Fruit fly (Drosophila melanogaster) whole organism, embryonic: Measurements from ENCODE around the gene Snapin.

Experiments used
- CG10979 ChIP-seq: fragments of 200-800 bp; sonication (Bioruptor generic); optimal IDR thresholded peaks from 2 replicates; lab custom pipeline; 2018; ENCODE audit warnings: missing biosample characterization, mild to moderate bottlenecking, missing genetic modification characterization, moderate library complexity
- CG11093 ChIP-seq: fragments of 200-800 bp; sonication (Bioruptor generic); IDR thresholded peaks from 3 replicates; pipeline ENCODE4 v1.3.6; 2022; ENCODE audit warnings: missing biosample characterization, missing genetic modification characterization
- CG11504 ChIP-seq: fragments of 200-800 bp; sonication (Bioruptor generic); optimal IDR thresholded peaks from 3 replicates; lab custom pipeline; 2019; ENCODE audit warnings: missing biosample characterization, mild to moderate bottlenecking, missing genetic modification characterization, moderate library complexity
- CG12236 ChIP-seq: fragments of 200-800 bp; sonication (Bioruptor generic); optimal IDR thresholded peaks from 2 replicates; lab custom pipeline; 2016; ENCODE audit warnings: missing biosample characterization, missing genetic modification characterization
- CG14860 ChIP-seq: fragments of 200-800 bp; sonication (Bioruptor generic); IDR thresholded peaks from 3 replicates; pipeline ENCODE4 v1.3.6; 2022; ENCODE audit warnings: missing biosample characterization, missing genetic modification characterization; ENCODE audit not compliant: partially characterized antibody
- CG17568 ChIP-seq: fragments of 200-800 bp; sonication (Bioruptor generic); optimal IDR thresholded peaks from 2 replicates; lab custom pipeline; 2018; ENCODE audit warnings: missing biosample characterization, mild to moderate bottlenecking, missing genetic modification characterization, moderate library complexity
- CG18262 ChIP-seq: fragments of 200-800 bp; optimal IDR thresholded peaks from 3 replicates; lab custom pipeline; 2019; ENCODE audit warnings: missing biosample characterization, mild to moderate bottlenecking, missing genetic modification characterization, moderate library complexity
- CG2120 ChIP-seq: fragments of 200-800 bp; sonication (Bioruptor generic); optimal IDR thresholded peaks from 3 replicates; lab custom pipeline; 2016; ENCODE audit warnings: missing biosample characterization, missing genetic modification characterization
- CG2712 ChIP-seq: fragments of 200-800 bp; optimal IDR thresholded peaks from 3 replicates; lab custom pipeline; 2019; ENCODE audit warnings: missing biosample characterization, mild to moderate bottlenecking, missing genetic modification characterization, moderate library complexity
- CG3065 ChIP-seq: fragments of 200-800 bp; sonication (Bioruptor generic); optimal IDR thresholded peaks from 2 replicates; lab custom pipeline; 2016; ENCODE audit warnings: missing biosample characterization, missing genetic modification characterization
- CG3995 ChIP-seq: fragments of 200-800 bp; sonication (Bioruptor generic); optimal IDR thresholded peaks from 3 replicates; lab custom pipeline; 2016; ENCODE audit warnings: missing biosample characterization, missing genetic modification characterization
- CG6813 ChIP-seq: fragments of 200-800 bp; sonication (Bioruptor generic); optimal IDR thresholded peaks from 2 replicates; lab custom pipeline; 2017; ENCODE audit warnings: missing biosample characterization, missing genetic modification characterization, mild to moderate bottlenecking, moderate library complexity, missing genetic modification reagents
- CG7556 ChIP-seq: fragments of 200-800 bp; sonication (Bioruptor generic); optimal IDR thresholded peaks from 2 replicates; lab custom pipeline; 2017; ENCODE audit warnings: missing biosample characterization, mild to moderate bottlenecking, missing genetic modification characterization
- Deaf1 ChIP-seq: fragments of 200-800 bp; optimal IDR thresholded peaks from 3 replicates; lab custom pipeline; 2019; ENCODE audit warnings: missing biosample characterization, mild to moderate bottlenecking, missing genetic modification characterization, moderate library complexity
- Fer3 ChIP-seq: fragments of 200-800 bp; sonication (Bioruptor generic); optimal IDR thresholded peaks from 2 replicates; lab custom pipeline; 2018; ENCODE audit warnings: missing biosample characterization, mild to moderate bottlenecking, missing genetic modification characterization, moderate library complexity
- Gsc ChIP-seq: fragments of 200-800 bp; sonication (Bioruptor generic); IDR thresholded peaks from 2 replicates; pipeline ENCODE4 v1.3.6; 2022; ENCODE audit warnings: missing biosample characterization, missing genetic modification characterization
- H15 ChIP-seq: fragments of 200-800 bp; sonication (Bioruptor generic); IDR thresholded peaks from 3 replicates; pipeline ENCODE4 v1.3.6; 2022; ENCODE audit warnings: missing biosample characterization, missing genetic modification characterization
- HLH3B ChIP-seq: fragments of 200-800 bp; sonication (Bioruptor generic); IDR thresholded peaks from 2 replicates; pipeline ENCODE4 v1.3.6; 2022; ENCODE audit warnings: missing biosample characterization, missing genetic modification characterization
- Hmx ChIP-seq: fragments of 200-800 bp; sonication (Bioruptor generic); optimal IDR thresholded peaks from 2 replicates; lab custom pipeline; 2016; ENCODE audit warnings: missing biosample characterization, missing genetic modification characterization
- Hr3 ChIP-seq: fragments of 200-800 bp; sonication (Bioruptor generic); optimal IDR thresholded peaks from 3 replicates; lab custom pipeline; 2016; ENCODE audit warnings: missing biosample characterization, missing genetic modification characterization
- Hr78 ChIP-seq, 2 experiments: fragments of 200-800 bp in 1 of 2; fragments of >200 bp in 1 of 2; sonication (Bioruptor generic) in 1 of 2; optimal IDR thresholded peaks; 2 replicates each; lab custom pipeline; 2017 to 2019; ENCODE audit warnings: missing biosample characterization in 2 of 2, missing genetic modification characterization in 2 of 2, mild to moderate bottlenecking in 1 of 2, moderate library complexity in 1 of 2
- Opbp ChIP-seq: fragments of 200-800 bp; sonication (Bioruptor generic); IDR thresholded peaks from 3 replicates; pipeline ENCODE4 v1.3.6; 2022; ENCODE audit warnings: missing biosample characterization, missing genetic modification characterization; ENCODE audit not compliant: partially characterized antibody
- Optix ChIP-seq: fragments of 200-800 bp; sonication (Bioruptor generic); IDR thresholded peaks from 3 replicates; pipeline ENCODE4 v1.3.6; 2022; ENCODE audit warnings: missing biosample characterization, missing genetic modification characterization
- Pdp1 ChIP-seq, 2 experiments: fragments of 200-800 bp; sonication (Bioruptor generic); optimal IDR thresholded peaks; 3 replicates each; lab custom pipeline; 2016; ENCODE audit warnings: missing biosample characterization in 2 of 2, missing genetic modification characterization in 2 of 2, mild to moderate bottlenecking in 1 of 2, moderate library complexity in 1 of 2
- Six4 ChIP-seq: fragments of 200-800 bp; sonication (Bioruptor generic); optimal IDR thresholded peaks from 2 replicates; lab custom pipeline; 2016; ENCODE audit warnings: missing biosample characterization, missing genetic modification characterization
- Sry-β ChIP-seq: fragments of 200-800 bp; sonication (Bioruptor generic); optimal IDR thresholded peaks from 2 replicates; lab custom pipeline; 2018; ENCODE audit warnings: missing biosample characterization, mild to moderate bottlenecking, missing genetic modification characterization, moderate library complexity
- Xrp1 ChIP-seq: fragments of 200-800 bp; sonication (Bioruptor generic); IDR thresholded peaks from 2 replicates; pipeline ENCODE4 v1.3.6; 2022; ENCODE audit warnings: missing biosample characterization, missing genetic modification characterization
- ara ChIP-seq: fragments of 200-800 bp; sonication (Bioruptor generic); IDR thresholded peaks from 2 replicates; pipeline ENCODE4 v1.3.6; 2022; ENCODE audit warnings: missing biosample characterization, missing genetic modification characterization
- bcd ChIP-seq: fragments of 200-800 bp; sonication (Bioruptor generic); optimal IDR thresholded peaks from 2 replicates; lab custom pipeline; 2017; ENCODE audit warnings: missing biosample characterization, mild to moderate bottlenecking, missing genetic modification characterization
- caup ChIP-seq: fragments of 200-800 bp; sonication (Bioruptor generic); optimal IDR thresholded peaks from 3 replicates; lab custom pipeline; 2017; ENCODE audit warnings: missing biosample characterization, mild to moderate bottlenecking, missing genetic modification characterization, moderate library complexity; ENCODE audit not compliant: severe bottlenecking
- en ChIP-seq: fragments of 200-800 bp; sonication (Bioruptor generic); optimal IDR thresholded peaks from 2 replicates; lab custom pipeline; 2016; ENCODE audit warnings: missing biosample characterization, missing genetic modification characterization
- ewg ChIP-seq: fragments of 200-800 bp; sonication (Bioruptor generic); optimal IDR thresholded peaks from 3 replicates; lab custom pipeline; 2017; ENCODE audit warnings: mild to moderate bottlenecking, missing biosample characterization, missing genetic modification reagents, missing genetic modification characterization
- ftz-f1 ChIP-seq: fragments of 200-800 bp; sonication (Bioruptor generic); optimal IDR thresholded peaks from 2 replicates; lab custom pipeline; 2016; ENCODE audit warnings: missing biosample characterization, missing genetic modification characterization
- gsb-n ChIP-seq: fragments of 200-800 bp; sonication (Bioruptor generic); optimal IDR thresholded peaks from 3 replicates; lab custom pipeline; 2018; ENCODE audit warnings: missing biosample characterization, mild to moderate bottlenecking, missing genetic modification characterization
- klu ChIP-seq: fragments of 200-800 bp; sonication (Bioruptor generic); IDR thresholded peaks from 2 replicates; pipeline ENCODE4 v1.3.6; 2022; ENCODE audit warnings: missing biosample characterization, missing genetic modification characterization
- lab ChIP-seq: fragments of 200-800 bp; sonication (Bioruptor generic); optimal IDR thresholded peaks from 3 replicates; lab custom pipeline; 2017; ENCODE audit warnings: missing biosample characterization, missing genetic modification characterization, mild to moderate bottlenecking, moderate library complexity, missing genetic modification reagents
- nom ChIP-seq: fragments of 200-800 bp; sonication (Bioruptor generic); optimal IDR thresholded peaks from 2 replicates; lab custom pipeline; 2017; ENCODE audit warnings: missing biosample characterization, missing genetic modification characterization, mild to moderate bottlenecking, moderate library complexity, missing genetic modification reagents
- rib ChIP-seq: fragments of 200-800 bp; sonication (Bioruptor generic); IDR thresholded peaks from 2 replicates; pipeline ENCODE4 v1.3.6; 2022; ENCODE audit warnings: missing biosample characterization, missing genetic modification characterization
- ro ChIP-seq: fragments of 200-800 bp; sonication (Bioruptor generic); IDR thresholded peaks from 2 replicates; pipeline ENCODE4 v1.3.6; 2022; ENCODE audit warnings: missing biosample characterization, missing genetic modification characterization
- row ChIP-seq: fragments of 200-800 bp; sonication (Bioruptor generic); IDR thresholded peaks from 3 replicates; pipeline ENCODE4 v1.3.6; 2022; ENCODE audit warnings: missing biosample characterization, missing genetic modification characterization
- sd ChIP-seq: fragments of 200-800 bp; sonication (Bioruptor generic); optimal IDR thresholded peaks from 3 replicates; lab custom pipeline; 2018; ENCODE audit warnings: missing biosample characterization, mild to moderate bottlenecking, missing genetic modification characterization, moderate library complexity
- sens ChIP-seq: fragments of 200-800 bp; sonication (Bioruptor generic); peaks from one replicate; lab custom pipeline; 2016; ENCODE audit warnings: missing biosample characterization, missing genetic modification characterization
- shn ChIP-seq: fragments of 200-800 bp; sonication (Bioruptor generic); optimal IDR thresholded peaks from 3 replicates; lab custom pipeline; 2016; ENCODE audit warnings: missing biosample characterization, missing genetic modification characterization
- so ChIP-seq: fragments of 200-800 bp; sonication (Bioruptor generic); IDR thresholded peaks from 3 replicates; pipeline ENCODE4 v1.3.6; 2022; ENCODE audit warnings: missing biosample characterization, missing genetic modification characterization
- sr ChIP-seq: fragments of 200-800 bp; sonication (Bioruptor generic); IDR thresholded peaks from 3 replicates; pipeline ENCODE4 v1.3.6; 2022; ENCODE audit warnings: missing biosample characterization, missing genetic modification characterization
- tgo ChIP-seq: fragments of 200-800 bp; sonication (Bioruptor generic); IDR thresholded peaks from 3 replicates; pipeline ENCODE4 v1.3.6; 2022; ENCODE audit warnings: missing biosample characterization, missing genetic modification characterization
- yki ChIP-seq: fragments of >200 bp; optimal IDR thresholded peaks from 3 replicates; lab custom pipeline; 2018
- z ChIP-seq: fragments of 200-800 bp; sonication (Bioruptor generic); IDR thresholded peaks from 3 replicates; pipeline ENCODE4 v1.3.6; 2022; ENCODE audit warnings: missing biosample characterization, missing genetic modification characterization
- zen ChIP-seq: fragments of 200-800 bp; sonication (Bioruptor generic); optimal IDR thresholded peaks from 3 replicates; lab custom pipeline; 2018; ENCODE audit warnings: missing biosample characterization, mild to moderate bottlenecking, missing genetic modification characterization, moderate library complexity

The Snapin gene

dm6 chr2L:2731370-2732138 lies 27.9 kb downstream of the Snapin start (continued):
- no peak for TF ChIP-seq caup (GFP tag; lab: Kevin White, UChicago)
- 0 out of 2 replicates have a peak, but pooled peaks have one; percentile 24 for TF ChIP-seq Gsc (GFP tag; lab: Robert Waterston, UW)
- peak; percentile 57 for TF ChIP-seq Deaf1 (tag; lab: Kevin White, UChicago)
- TF ChIP-seq lab: peak; percentile 40
- 0 out of 3 replicates have a peak, but pooled peaks have one; percentile 36 for TF ChIP-seq H15
- no peak for TF ChIP-seq CG6813 (GFP tag; lab: Kevin White, UChicago)
- TF ChIP-seq ro (GFP tag; lab: Robert Waterston, UW): no peak
- TF ChIP-seq so: 0 out of 3 replicates have a peak, but pooled peaks have one; percentile 41
- peak; percentile 10 for TF ChIP-seq Hr3 (GFP tag; lab: Kevin White, UChicago)
- TF ChIP-seq Optix (GFP tag; lab: Robert Waterston, UW): 0 out of 3 replicates have a peak, but pooled peaks have one; percentile 47
- no peak for TF ChIP-seq CG3995 (GFP tag; lab: Kevin White, UChicago)
- peak; percentile 59; the same call in 2 of the 3 replicates for TF ChIP-seq row (GFP tag; lab: Robert Waterston, UW)
- peak; percentile 25 for TF ChIP-seq CG7556 (GFP tag; lab: Kevin White, UChicago)
- TF ChIP-seq nom (GFP tag; lab: Kevin White, UChicago): no peak
- no peak for TF ChIP-seq en
- no peak for TF ChIP-seq CG14860 (GFP tag; lab: Robert Waterston, UW)
- TF ChIP-seq CG2120 (GFP tag; lab: Kevin White, UChicago): peak; percentile 22
- peak; percentile 44; the same call in 1 of the 2 replicates for TF ChIP-seq Xrp1
- TF ChIP-seq Pdp1 (GFP tag; optimal IDR thresholded peaks at IDR 0.05; lab: Kevin White, UChicago): peak in 1 of 2 experiments; percentile 68
- no peak for TF ChIP-seq sr (GFP tag; lab: Robert Waterston, UW)
- no peak for TF ChIP-seq z
- TF ChIP-seq CG2712: peak; percentile 60
- TF ChIP-seq HLH3B (GFP tag; lab: Robert Waterston, UW): peak; percentile 27
- TF ChIP-seq zen (tag; lab: Kevin White, UChicago): no peak
- TF ChIP-seq Sry-β (GFP tag; lab: Kevin White, UChicago): no peak
- TF ChIP-seq gsb-n (tag; lab: Kevin White, UChicago): no peak
- no peak for TF ChIP-seq yki (lab: Kevin White, UChicago)
- no peak for TF ChIP-seq rib (GFP tag; lab: Robert Waterston, UW)
- TF ChIP-seq shn: no peak
- TF ChIP-seq Hmx (GFP tag; lab: Kevin White, UChicago): no peak
- peak; percentile 18; the same call in 1 of the 2 replicates for TF ChIP-seq klu
- TF ChIP-seq ara (GFP tag; lab: Robert Waterston, UW): peak; percentile 47; the same call in 1 of the 2 replicates
- peak; percentile 38 for TF ChIP-seq CG18262 (tag; lab: Kevin White, UChicago)
- 0 out of 3 replicates have a peak, but pooled peaks have one; percentile 22 for TF ChIP-seq CG11093 (GFP tag; lab: Robert Waterston, UW)
- no peak for TF ChIP-seq CG3065 (GFP tag; lab: Kevin White, UChicago)
- TF ChIP-seq Six4 (GFP tag; lab: Kevin White, UChicago): peak; percentile 0
- TF ChIP-seq CG12236 (GFP tag; lab: Kevin White, UChicago): no peak
- TF ChIP-seq Opbp (GFP tag; lab: Robert Waterston, UW): no peak
- TF ChIP-seq Fer3 (tag; lab: Kevin White, UChicago): peak; percentile 4
- TF ChIP-seq sd (tag; lab: Kevin White, UChicago): peak; percentile 94
- TF ChIP-seq bcd (GFP tag; lab: Kevin White, UChicago): peak; percentile 6
- TF ChIP-seq sens (GFP tag; lab: Kevin White, UChicago): peak; percentile 79
- TF ChIP-seq tgo (GFP tag; lab: Robert Waterston, UW): peak; percentile 27; the same call in 1 of the 3 replicates
- peak; percentile 57 for TF ChIP-seq CG11504 (tag; lab: Kevin White, UChicago)
- no peak for TF ChIP-seq ewg (GFP tag; lab: Kevin White, UChicago)
- TF ChIP-seq Hr78 (GFP tag; optimal IDR thresholded peaks at IDR 0.05; lab: Kevin White, UChicago): peak in 1 of 2 experiments; percentile 91
- peak; percentile 38 for TF ChIP-seq CG10979 (tag; lab: Kevin White, UChicago)
- TF ChIP-seq CG17568 (GFP tag; lab: Kevin White, UChicago): no peak
- TF ChIP-seq ftz-f1 (GFP tag; lab: Kevin White, UChicago): peak; percentile 63
